Worm (Caenorhabditis elegans) whole organism, L3 larva: ENCODE results near the gene rsp-6.

Experiments
- ZK546.5 ChIP-seq: sonication (generic microtip); optimal IDR thresholded peaks from 2 replicates; lab custom pipeline; 2017; ENCODE audit warnings: missing biosample characterization, missing genetic modification characterization
- fos-1 ChIP-seq: fragments of 150-350 bp; optimal IDR thresholded peaks from 2 replicates; lab custom pipeline; 2014; ENCODE audit warnings: missing biosample characterization, missing genetic modification characterization
- nhr-11 ChIP-seq: fragments of 150-350 bp; optimal IDR thresholded peaks from 2 replicates; lab custom pipeline; 2014; ENCODE audit warnings: missing biosample characterization, missing genetic modification characterization
- nhr-25 ChIP-seq: sonication (generic microtip); optimal IDR thresholded peaks from 2 replicates; lab custom pipeline; 2017; ENCODE audit warnings: missing biosample characterization, missing genetic modification characterization
- sea-2 ChIP-seq: fragments of 150-350 bp; sonication (generic microtip); optimal IDR thresholded peaks from 4 replicates; lab custom pipeline; 2014; ENCODE audit warnings: missing biosample characterization, missing genetic modification reagents, missing genetic modification characterization
- snpc-4 ChIP-seq: fragments of 150-350 bp; optimal IDR thresholded peaks from 2 replicates; lab custom pipeline; 2014; ENCODE audit warnings: missing biosample characterization, missing genetic modification characterization

DNA sequence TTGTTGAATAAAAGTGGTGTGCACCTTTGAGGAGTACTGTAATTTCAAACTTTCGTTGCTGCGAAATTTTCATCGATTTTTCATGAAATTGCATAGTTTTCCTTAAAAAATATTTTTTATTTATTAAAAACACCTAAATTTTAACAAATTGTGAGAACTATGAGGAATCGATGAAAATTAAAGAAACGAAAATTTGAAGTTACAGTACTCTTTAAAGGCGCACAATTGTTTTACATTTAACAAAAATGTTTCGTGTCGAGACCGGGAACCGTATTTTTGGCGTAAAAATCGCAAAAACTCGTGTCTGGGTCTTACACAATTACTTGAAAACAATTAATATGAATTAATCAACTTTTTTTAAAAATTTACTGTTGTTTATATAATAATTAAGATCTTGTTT lies 20.9 kb downstream of the rsp-6 start, which contains the start of gene rdl-1:
- TF ChIP-seq nhr-25 (tag; lab: Kevin White, UChicago) (no peak), snpc-4 (no peak), nhr-11 (tag; lab: Kevin White, UChicago) (no peak), ZK546.5 (tag; lab: Kevin White, UChicago) (no peak), sea-2 (GFP tag; lab: Kevin White, UChicago) (no peak), fos-1 (no peak)
